Fruit fly (Drosophila melanogaster) whole organism, prepupa: ENCODE data around the gene CG8509.

Experiments
- CG1621 ChIP-seq: fragments of 200-800 bp; sonication (Bioruptor generic); optimal IDR thresholded peaks from 3 replicates; lab custom pipeline; 2018; ENCODE audit warnings: missing biosample characterization, mild to moderate bottlenecking, missing genetic modification characterization
- CG16779 ChIP-seq: fragments of 200-800 bp; sonication (Bioruptor generic); optimal IDR thresholded peaks from 3 replicates; lab custom pipeline; 2017; ENCODE audit warnings: missing biosample characterization, mild to moderate bottlenecking, missing genetic modification characterization
- CG8632 ChIP-seq: fragments of 200-800 bp; sonication (Bioruptor generic); optimal IDR thresholded peaks from 3 replicates; lab custom pipeline; 2016; ENCODE audit warnings: missing biosample characterization, missing genetic modification characterization
- Met ChIP-seq: fragments of 200-800 bp; sonication (Bioruptor generic); optimal IDR thresholded peaks from 3 replicates; lab custom pipeline; 2016; ENCODE audit warnings: missing biosample characterization, missing genetic modification characterization
- fd85E ChIP-seq: fragments of 200-800 bp; sonication (Bioruptor generic); optimal IDR thresholded peaks from 3 replicates; lab custom pipeline; 2016; ENCODE audit warnings: missing biosample characterization, missing genetic modification characterization

- TF ChIP-seq Met (GFP tag; lab: Kevin White, UChicago) (no peak), CG8632 (GFP tag; lab: Kevin White, UChicago) (no peak), CG16779 (no peak), fd85E (no peak), CG1621 (no peak)
Observed at dm6 chrX:15818608-15819184, 9.3 kb downstream of the CG8509 start.
